Worm (Caenorhabditis elegans): Measurements from ENCODE around the gene bus-2.
A peak's percentile ranks its signal among the peaks of the same experiment; 100 is the strongest.
"Not testable (repeated sequence)": the region's sequence is repeated elsewhere in the genome, so short reads cannot be mapped to it uniquely, and the experiment has no call there.

Gene bus-2

DNA sequence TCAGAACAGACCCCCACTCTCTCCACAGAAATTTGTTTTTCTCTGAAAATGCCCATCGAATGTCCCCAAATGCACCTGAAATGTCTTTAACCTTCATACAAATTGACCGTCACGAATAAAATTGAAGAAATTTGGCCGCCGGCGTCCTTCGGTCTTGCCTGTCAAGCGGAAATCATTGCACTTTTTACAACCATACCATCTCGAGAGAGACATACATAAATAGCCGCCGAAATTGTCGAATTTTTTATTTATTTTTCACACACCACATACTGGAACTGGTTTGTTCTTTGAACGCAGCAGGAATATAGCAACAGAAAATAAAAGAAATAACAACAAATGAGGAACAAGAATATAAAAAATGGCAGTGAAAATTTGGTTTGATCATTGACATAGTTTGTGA is 16.0 kb downstream of the bus-2 start:
- peak; percentile 11 for TF ChIP-seq nhr-25 (tag; optimal IDR thresholded peaks at IDR 0.05; ENCODE audit: borderline replicate concordance, insufficient read depth)
- TF ChIP-seq dpl-1 (GFP tag; optimal IDR thresholded peaks at IDR 0.05), result no peak

DNA sequence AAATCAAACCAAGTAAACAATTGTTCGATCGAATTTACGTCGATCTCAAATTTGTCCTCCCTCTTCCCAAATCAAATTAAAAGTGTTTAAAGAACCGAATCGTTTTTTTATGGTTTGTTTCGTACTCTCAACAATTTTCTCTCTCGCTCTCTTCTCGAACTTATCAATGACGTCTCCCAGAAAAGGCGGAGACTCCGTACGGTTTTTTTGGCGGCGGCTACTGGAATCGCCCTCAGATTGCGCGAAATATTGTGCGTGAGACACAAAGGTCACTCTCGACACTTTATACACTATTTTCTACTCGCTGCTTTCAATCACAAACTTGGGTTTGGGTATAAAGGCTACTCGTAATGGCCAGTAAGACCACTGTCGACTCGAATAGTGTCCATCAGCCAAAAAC is 20.8 kb downstream of the bus-2 start, which contains the start of gene epic-2:
epic-2 (plus strand) TSS at position 317 of the 400 bp plus-strand sequence.
- no peak for TF ChIP-seq daf-19 (GFP tag; conservative IDR thresholded peaks at IDR 0.05)
- peak; percentile 69 for TF ChIP-seq nhr-28 (tag; optimal IDR thresholded peaks at IDR 0.05)

DNA sequence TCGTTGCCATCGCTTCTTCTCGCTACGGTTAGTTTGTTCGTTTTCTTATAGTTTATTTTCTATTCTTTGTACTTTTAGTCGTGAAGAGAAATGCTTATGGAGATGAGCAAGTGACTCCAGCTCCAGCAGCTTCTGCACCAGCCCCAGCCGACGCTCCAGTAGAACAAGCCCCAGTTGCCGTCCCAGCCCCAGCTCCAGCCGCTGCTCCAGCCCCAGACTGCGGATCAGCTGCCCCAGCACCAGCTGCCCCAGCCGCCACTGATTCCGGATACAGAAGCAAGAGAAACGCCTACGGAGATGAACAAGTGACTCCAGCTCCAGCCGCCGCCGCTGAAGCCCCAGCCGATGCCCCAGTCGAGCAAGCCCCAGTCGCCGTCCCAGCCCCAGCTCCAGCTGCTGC is 21.2 kb downstream of the bus-2 start:
- 0 out of 2 replicates have a peak, but pooled peaks have one; percentile 19 for TF ChIP-seq lin-38 (GFP tag; IDR thresholded peaks at IDR 0.05)
- TF ChIP-seq ctbp-1 (GFP tag; IDR thresholded peaks at IDR 0.05), result peak; percentile 22; the same call in 1 of the 2 replicates
- peak; percentile 48; the same call in 1 of the 2 replicates for TF ChIP-seq zfp-3 (GFP tag; conservative IDR thresholded peaks at IDR 0.05)
- 0 out of 2 replicates have a peak, but pooled peaks have one; percentile 21 for TF ChIP-seq dmd-8 (GFP tag; IDR thresholded peaks at IDR 0.05)
- TF ChIP-seq madf-5 (GFP tag; IDR thresholded peaks at IDR 0.05), result peak in 1 of 2 experiments; percentile 81; a peak in 2 of 4 replicates
- TF ChIP-seq hmg-1.1 (GFP tag; IDR thresholded peaks at IDR 0.05), result 0 out of 2 replicates have a peak, but pooled peaks have one; percentile 42
- 0 out of 2 replicates have a peak, but pooled peaks have one; percentile 22 for TF ChIP-seq dmd-9 (GFP tag; IDR thresholded peaks at IDR 0.05)
- 0 out of 2 replicates have a peak, but pooled peaks have one; percentile 37 for TF ChIP-seq ZK337.2 (GFP tag; IDR thresholded peaks at IDR 0.05)
- 0 out of 2 replicates have a peak, but pooled peaks have one; percentile 12 for TF ChIP-seq lim-7 (GFP tag; IDR thresholded peaks at IDR 0.05)
- peak; percentile 96 for TF ChIP-seq set-16 (GFP tag; IDR thresholded peaks at IDR 0.05)
- 0 out of 2 replicates have a peak, but pooled peaks have one; percentile 13 for TF ChIP-seq F26F4.8 (GFP tag; conservative IDR thresholded peaks at IDR 0.05)
- TF ChIP-seq madf-9 (GFP tag; conservative IDR thresholded peaks at IDR 0.05), result 0 out of 2 replicates have a peak, but pooled peaks have one; percentile 37
- 0 out of 2 replicates have a peak, but pooled peaks have one; percentile 16 for TF ChIP-seq tra-1 (GFP tag; IDR thresholded peaks at IDR 0.05)

DNA sequence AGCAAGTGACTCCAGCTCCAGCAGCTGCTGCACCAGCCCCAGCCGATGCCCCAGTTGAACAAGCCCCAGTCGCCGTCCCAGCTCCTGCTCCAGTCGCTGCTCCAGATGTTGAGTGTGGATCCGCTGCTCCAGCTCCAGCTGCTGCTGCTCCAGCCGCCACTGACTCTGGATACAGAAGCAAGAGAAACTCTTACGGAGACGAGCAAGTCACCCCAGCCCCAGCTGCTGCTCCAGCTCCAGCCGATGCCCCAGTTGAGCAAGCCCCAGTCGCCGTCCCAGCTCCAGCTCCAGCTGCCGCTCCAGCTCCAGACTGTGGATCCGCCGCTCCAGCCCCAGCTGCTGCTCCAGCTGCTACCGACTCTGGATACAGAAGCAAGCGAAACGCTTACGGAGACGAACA is 21.9 kb downstream of the bus-2 start:
- TF ChIP-seq ceh-20 (GFP tag; IDR thresholded peaks at IDR 0.05), result peak; percentile 7; the same call in 1 of the 2 replicates
- TF ChIP-seq set-16 (GFP tag; IDR thresholded peaks at IDR 0.05), result peak; percentile 96
- peak; percentile 36; the same call in 1 of the 2 replicates for TF ChIP-seq tra-1 (GFP tag; IDR thresholded peaks at IDR 0.05)
- TF ChIP-seq fkh-10 (GFP tag; optimal IDR thresholded peaks at IDR 0.05), result no peak

DNA sequence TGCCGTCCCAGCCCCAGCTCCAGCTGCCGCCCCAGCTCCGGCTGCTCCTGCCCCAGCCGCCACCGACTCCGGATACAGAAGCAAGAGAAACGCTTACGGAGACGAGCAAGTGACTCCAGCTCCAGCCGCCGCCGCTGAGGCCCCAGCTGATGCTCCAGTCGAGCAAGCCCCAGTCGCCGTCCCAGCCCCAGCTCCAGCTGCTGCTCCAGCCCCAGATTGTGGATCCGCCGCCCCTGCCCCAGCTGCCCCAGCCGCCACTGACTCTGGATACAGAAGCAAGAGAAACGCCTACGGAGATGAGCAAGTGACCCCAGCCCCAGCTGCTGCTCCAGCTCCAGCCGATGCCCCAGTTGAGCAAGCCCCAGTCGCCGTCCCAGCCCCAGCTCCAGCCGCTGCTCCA is 22.8 kb downstream of the bus-2 start:
- TF ChIP-seq ceh-20 (GFP tag; IDR thresholded peaks at IDR 0.05) (peak; percentile 50; the same call in 1 of the 2 replicates), lin-38 (GFP tag; IDR thresholded peaks at IDR 0.05) (peak; percentile 28), F26F4.8 (GFP tag; conservative IDR thresholded peaks at IDR 0.05) (peak; percentile 43; the same call in 1 of the 2 replicates), snpc-1.2 (GFP tag; IDR thresholded peaks at IDR 0.05) (0 out of 2 replicates have a peak, but pooled peaks have one; percentile 36), dmd-8 (GFP tag; IDR thresholded peaks at IDR 0.05) (0 out of 2 replicates have a peak, but pooled peaks have one; percentile 36), pha-4 (GFP tag; IDR thresholded peaks at IDR 0.05) (0 out of 2 replicates have a peak, but pooled peaks have one; percentile 66), set-16 (GFP tag; IDR thresholded peaks at IDR 0.05) (peak; percentile 99), zfp-3 (GFP tag; conservative IDR thresholded peaks at IDR 0.05) (peak; percentile 60; the same call in 1 of the 2 replicates), vab-7 (GFP tag; IDR thresholded peaks at IDR 0.05) (0 out of 2 replicates have a peak, but pooled peaks have one; percentile 25), madf-9 (GFP tag; conservative IDR thresholded peaks at IDR 0.05) (0 out of 2 replicates have a peak, but pooled peaks have one; percentile 30)
- not testable (repeated sequence) for TF ChIP-seq pha-4 (tag; optimal IDR thresholded peaks at IDR 0.05)

DNA sequence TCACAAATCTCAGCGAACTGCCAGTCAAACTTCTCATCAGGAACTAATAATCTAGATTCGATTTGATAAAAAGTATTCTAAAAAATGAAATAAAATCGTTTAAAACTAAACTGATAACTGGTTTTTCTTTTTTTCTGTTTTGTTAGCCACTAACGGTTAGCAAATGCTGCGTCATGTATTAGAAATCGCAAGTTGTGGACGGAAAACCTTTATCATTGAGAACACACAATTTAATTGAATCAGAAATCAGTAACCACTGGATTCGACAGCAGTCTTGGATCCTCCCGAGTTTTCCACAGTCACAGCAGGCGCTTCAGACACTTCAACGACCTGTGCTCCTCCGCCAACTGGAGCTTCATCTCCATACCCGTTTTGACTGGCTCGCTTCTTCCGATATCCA is 23.3 kb downstream of the bus-2 start:
- TF ChIP-seq zfp-3 (GFP tag; conservative IDR thresholded peaks at IDR 0.05), result peak; percentile 89
- TF ChIP-seq ama-1 (optimal IDR thresholded peaks at IDR 0.05), result peak; percentile 46
- 0 out of 2 replicates have a peak, but pooled peaks have one; percentile 6 for TF ChIP-seq mxl-2 (GFP tag; conservative IDR thresholded peaks at IDR 0.05)
- peak; percentile 76 for TF ChIP-seq aly-2 (tag; optimal IDR thresholded peaks at IDR 0.05)
- TF ChIP-seq madf-9 (GFP tag; conservative IDR thresholded peaks at IDR 0.05), result 0 out of 2 replicates have a peak, but pooled peaks have one; percentile 6
- TF ChIP-seq duxl-1 (tag; optimal IDR thresholded peaks at IDR 0.05; ENCODE audit: poor library complexity), result no peak
